Worm (Caenorhabditis elegans) whole organism, early embryonic: ENCODE data around the gene C28A5.2.

Source experiments
- B0310.2 ChIP-seq: sonication (generic microtip); optimal IDR thresholded peaks from 2 replicates; lab custom pipeline; 2016; ENCODE audit warnings: mild to moderate bottlenecking, missing genetic modification characterization, missing compliant biosample characterization
- F13C5.2 ChIP-seq: sonication (generic microtip); optimal IDR thresholded peaks from 2 replicates; lab custom pipeline; 2017; ENCODE audit warnings: mild to moderate bottlenecking, missing genetic modification characterization, inconsistent platforms, missing compliant biosample characterization
- ama-1 ChIP-seq: fragments of 150-350 bp; optimal IDR thresholded peaks from 2 replicates; lab custom pipeline; 2014
- ceh-13 ChIP-seq: fragments of 200-800 bp; sonication (Bioruptor generic); optimal IDR thresholded peaks from 2 replicates; lab custom pipeline; 2018; ENCODE audit warnings: mild to moderate bottlenecking, missing genetic modification characterization, missing compliant biosample characterization
- ceh-36 ChIP-seq: sonication (generic microtip); optimal IDR thresholded peaks from 2 replicates; lab custom pipeline; 2016; ENCODE audit warnings: missing genetic modification characterization, inconsistent platforms, missing compliant biosample characterization
- hmbx-1 ChIP-seq: sonication (generic microtip); optimal IDR thresholded peaks from 2 replicates; lab custom pipeline; 2016; ENCODE audit warnings: mild to moderate bottlenecking, missing genetic modification characterization, missing compliant biosample characterization
- hmg-4 ChIP-seq: fragments of 200-800 bp; sonication (Bioruptor generic); optimal IDR thresholded peaks from 2 replicates; lab custom pipeline; 2018; ENCODE audit warnings: mild to moderate bottlenecking, missing genetic modification characterization, missing compliant biosample characterization
- hnd-1 ChIP-seq: sonication (generic microtip); optimal IDR thresholded peaks from 2 replicates; lab custom pipeline; 2016; ENCODE audit warnings: missing genetic modification characterization, missing compliant biosample characterization
- pes-1 ChIP-seq: fragments of 200-800 bp; sonication (Bioruptor generic); IDR thresholded peaks from 2 replicates; pipeline ENCODE4 v1.3.6; 2022; ENCODE audit warnings: missing genetic modification reagents, missing genetic modification characterization, missing compliant biosample characterization
- scrt-1 ChIP-seq: fragments of 200-800 bp; sonication (Bioruptor generic); IDR thresholded peaks from 2 replicates; pipeline ENCODE4 v1.3.6; 2022; ENCODE audit warnings: missing genetic modification characterization, missing compliant biosample characterization
- sea-1 ChIP-seq: fragments of 200-800 bp; sonication (Bioruptor generic); conservative IDR thresholded peaks from 2 replicates; pipeline ENCODE4 v1.3.6; 2022; ENCODE audit warnings: missing genetic modification characterization, missing compliant biosample characterization
- tbx-11 ChIP-seq: fragments of 200-800 bp; sonication (Bioruptor generic); IDR thresholded peaks from 2 replicates; pipeline ENCODE4 v1.3.6; 2022; ENCODE audit warnings: missing genetic modification characterization, missing compliant biosample characterization
- tra-4 ChIP-seq: sonication (generic microtip); optimal IDR thresholded peaks from 2 replicates; lab custom pipeline; 2017; ENCODE audit warnings: missing genetic modification characterization, missing compliant biosample characterization

ce11 chrIII:4450773-4451423, 11.6 kb upstream of the C28A5.2 start:
- no peak for TF ChIP-seq hmbx-1 (tag; lab: Kevin White, UChicago)
- no peak for TF ChIP-seq ama-1
- peak; percentile 27 for TF ChIP-seq hmg-4 (GFP tag; lab: Kevin White, UChicago)
- no peak for TF ChIP-seq tra-4 (tag; lab: Kevin White, UChicago)
- TF ChIP-seq pes-1 (GFP tag; lab: Robert Waterston, UW) = no peak
- TF ChIP-seq scrt-1 (GFP tag; lab: Robert Waterston, UW) = no peak
- no peak for TF ChIP-seq B0310.2
- no peak for TF ChIP-seq hnd-1 (tag; lab: Kevin White, UChicago)
- TF ChIP-seq sea-1 = no peak
- TF ChIP-seq tbx-11 = no peak
- no peak for TF ChIP-seq ceh-13
- peak; percentile 15 for TF ChIP-seq F13C5.2 (tag; lab: Kevin White, UChicago)
- TF ChIP-seq ceh-36 (tag; lab: Kevin White, UChicago) = no peak
